Worm (Caenorhabditis elegans) whole organism, L4 larva: Measurements from ENCODE around the gene C13A2.7.
A peak's percentile ranks its signal among the peaks of the same experiment; 100 is the strongest.

Source experiments
- D1046.2 ChIP-seq: fragments of 200-800 bp; sonication (Bioruptor generic); IDR thresholded peaks from 2 replicates; pipeline ENCODE4 v1.3.6; 2022; ENCODE audit warnings: missing genetic modification characterization, missing compliant biosample characterization
- F44E2.7 ChIP-seq: fragments of 200-800 bp; sonication (Bioruptor generic); IDR thresholded peaks from 2 replicates; pipeline ENCODE4 v2.1.2; 2022; ENCODE audit warnings: missing genetic modification characterization, missing compliant biosample characterization
- F49E8.2 ChIP-seq: sonication (generic microtip); optimal IDR thresholded peaks from 2 replicates; lab custom pipeline; 2016; ENCODE audit warnings: missing compliant biosample characterization, mild to moderate bottlenecking, missing genetic modification characterization, borderline replicate concordance
- R02D3.7 ChIP-seq: fragments of 150-350 bp; sonication (generic microtip); optimal IDR thresholded peaks from 3 replicates; lab custom pipeline; 2014; ENCODE audit warnings: missing biosample characterization, missing genetic modification characterization
- T20F7.1 ChIP-seq: fragments of 200-800 bp; sonication (Bioruptor generic); optimal IDR thresholded peaks from 2 replicates; lab custom pipeline; 2018; ENCODE audit warnings: mild to moderate bottlenecking, missing genetic modification characterization, missing compliant biosample characterization
- Y105C5A.15 ChIP-seq: fragments of 200-800 bp; sonication (Bioruptor generic); IDR thresholded peaks from 2 replicates; pipeline ENCODE4 v1.3.6; 2022; ENCODE audit warnings: missing genetic modification characterization, missing compliant biosample characterization
- Y5F2A.4 ChIP-seq: fragments of 200-800 bp; sonication (Bioruptor generic); optimal IDR thresholded peaks from 2 replicates; lab custom pipeline; 2018; ENCODE audit warnings: mild to moderate bottlenecking, missing genetic modification characterization, missing compliant biosample characterization
- Y75B8A.6 ChIP-seq: fragments of 200-800 bp; sonication (Bioruptor generic); IDR thresholded peaks from 2 replicates; pipeline ENCODE4 v1.3.6; 2022; ENCODE audit warnings: missing genetic modification reagents, missing genetic modification characterization, missing compliant biosample characterization
- ZK337.2 ChIP-seq: fragments of 200-800 bp; sonication (Bioruptor generic); IDR thresholded peaks from 2 replicates; pipeline ENCODE4 v1.3.6; 2022; ENCODE audit warnings: missing genetic modification reagents, missing genetic modification characterization, missing compliant biosample characterization
- aly-2 ChIP-seq: sonication (generic microtip); optimal IDR thresholded peaks from 2 replicates; lab custom pipeline; 2018; ENCODE audit warnings: missing biosample characterization, missing genetic modification characterization
- arid-1 ChIP-seq: fragments of 200-800 bp; sonication (Bioruptor generic); conservative IDR thresholded peaks from 2 replicates; pipeline ENCODE4 v1.3.6; 2022; ENCODE audit warnings: missing genetic modification reagents, missing genetic modification characterization, missing compliant biosample characterization
- ceh-28 ChIP-seq: fragments of 150-350 bp; optimal IDR thresholded peaks from 2 replicates; lab custom pipeline; 2014; ENCODE audit warnings: missing biosample characterization, missing genetic modification reagents, missing genetic modification characterization
- ceh-62 ChIP-seq: sonication (generic microtip); optimal IDR thresholded peaks from 2 replicates; lab custom pipeline; 2017; ENCODE audit warnings: missing biosample characterization, missing genetic modification characterization
- ces-1 ChIP-seq: fragments of 150-350 bp; sonication (generic microtip); optimal IDR thresholded peaks from 4 replicates; lab custom pipeline; 2014; ENCODE audit warnings: missing biosample characterization, missing genetic modification reagents, missing genetic modification characterization
- ctbp-1 ChIP-seq: fragments of 200-800 bp; sonication (Bioruptor generic); IDR thresholded peaks from 2 replicates; pipeline ENCODE4 v1.3.6; 2022; ENCODE audit warnings: missing genetic modification reagents, missing genetic modification characterization, missing compliant biosample characterization
- daf-12 ChIP-seq: fragments of 150-350 bp; optimal IDR thresholded peaks from 2 replicates; lab custom pipeline; 2014; ENCODE audit warnings: missing biosample characterization, missing genetic modification reagents, missing genetic modification characterization
- daf-19 ChIP-seq: fragments of 200-800 bp; sonication (Bioruptor generic); conservative IDR thresholded peaks from 2 replicates; pipeline ENCODE4 v1.3.6; 2022; ENCODE audit warnings: missing genetic modification characterization, missing compliant biosample characterization
- dmd-6 ChIP-seq: fragments of 200-800 bp; sonication (Bioruptor generic); IDR thresholded peaks from 2 replicates; pipeline ENCODE4 v1.3.6; 2022; ENCODE audit warnings: missing genetic modification reagents, missing genetic modification characterization, missing compliant biosample characterization
- dmd-8 ChIP-seq: fragments of 200-800 bp; sonication (Bioruptor generic); IDR thresholded peaks from 2 replicates; pipeline ENCODE4 v1.3.6; 2022; ENCODE audit warnings: missing genetic modification characterization, missing compliant biosample characterization
- dmd-9 ChIP-seq: fragments of 200-800 bp; sonication (Bioruptor generic); IDR thresholded peaks from 2 replicates; pipeline ENCODE4 v1.3.6; 2022; ENCODE audit warnings: missing genetic modification reagents, missing genetic modification characterization, missing compliant biosample characterization
- dpl-1 ChIP-seq: fragments of 150-350 bp; optimal IDR thresholded peaks from 2 replicates; lab custom pipeline; 2014; ENCODE audit warnings: missing biosample characterization, missing genetic modification reagents, missing genetic modification characterization
- duxl-1 ChIP-seq: sonication (generic microtip); optimal IDR thresholded peaks from 2 replicates; lab custom pipeline; 2016; ENCODE audit warnings: mild to moderate bottlenecking, missing genetic modification characterization, moderate library complexity, missing compliant biosample characterization; ENCODE audit not compliant: poor library complexity
- dve-1 ChIP-seq: sonication (generic microtip); optimal IDR thresholded peaks from 2 replicates; lab custom pipeline; 2017; ENCODE audit warnings: antibody characterized with exemption, mild to moderate bottlenecking, missing genetic modification characterization, missing compliant biosample characterization; ENCODE audit not compliant: insufficient read depth
- gei-8 ChIP-seq: fragments of 200-800 bp; sonication (Bioruptor generic); optimal IDR thresholded peaks from 2 replicates; lab custom pipeline; 2018; ENCODE audit warnings: mild to moderate bottlenecking, missing genetic modification characterization, missing compliant biosample characterization
- hif-1 ChIP-seq, 2 experiments: sonication (generic microtip); optimal IDR thresholded peaks; 2 replicates each; lab custom pipeline; 2016 to 2017; ENCODE audit warnings: missing compliant biosample characterization in 2 of 2, missing genetic modification characterization in 2 of 2, missing genetic modification reagents in 2 of 2, missing genotype in 2 of 2, mild to moderate bottlenecking in 1 of 2
- hlh-11 ChIP-seq: fragments of 200-800 bp; sonication (Bioruptor generic); optimal IDR thresholded peaks from 2 replicates; lab custom pipeline; 2018; ENCODE audit warnings: mild to moderate bottlenecking, missing genetic modification characterization, missing compliant biosample characterization
- hlh-30 ChIP-seq: sonication (generic microtip); optimal IDR thresholded peaks from 2 replicates; lab custom pipeline; 2017; ENCODE audit warnings: antibody characterized with exemption, mild to moderate bottlenecking, missing genetic modification characterization, missing compliant biosample characterization; ENCODE audit not compliant: insufficient read depth
- lin-1 ChIP-seq: fragments of 200-800 bp; sonication (Bioruptor generic); IDR thresholded peaks from 2 replicates; pipeline ENCODE4 v1.3.6; 2022; ENCODE audit warnings: missing genetic modification reagents, missing genetic modification characterization, missing compliant biosample characterization
- lin-15B ChIP-seq: fragments of 150-350 bp; sonication (generic microtip); optimal IDR thresholded peaks from 3 replicates; lab custom pipeline; 2014; ENCODE audit warnings: missing biosample characterization, missing genetic modification characterization
- lin-29 ChIP-seq: fragments of 200-800 bp; sonication (Bioruptor generic); IDR thresholded peaks from 2 replicates; pipeline ENCODE4 v1.3.6; 2022; ENCODE audit warnings: missing genetic modification reagents, missing genetic modification characterization, missing compliant biosample characterization
- lir-3 ChIP-seq: sonication (generic microtip); optimal IDR thresholded peaks from 2 replicates; lab custom pipeline; 2016; ENCODE audit warnings: mild to moderate bottlenecking, missing genetic modification characterization, missing compliant biosample characterization
- mxl-2 ChIP-seq: fragments of 200-800 bp; sonication (Bioruptor generic); conservative IDR thresholded peaks from 2 replicates; pipeline ENCODE4 v1.3.6; 2022; ENCODE audit warnings: missing genetic modification reagents, missing genetic modification characterization, missing compliant biosample characterization
- mxl-3 ChIP-seq: fragments of 200-800 bp; sonication (Bioruptor generic); optimal IDR thresholded peaks from 2 replicates; lab custom pipeline; 2018; ENCODE audit warnings: mild to moderate bottlenecking, missing genetic modification characterization, missing compliant biosample characterization
- nhr-102 ChIP-seq: sonication (generic microtip); optimal IDR thresholded peaks from 2 replicates; lab custom pipeline; 2016; ENCODE audit warnings: mild to moderate bottlenecking, missing genetic modification characterization, moderate library complexity, missing compliant biosample characterization
- nhr-11 ChIP-seq: fragments of 150-350 bp; optimal IDR thresholded peaks from 2 replicates; lab custom pipeline; 2014; ENCODE audit warnings: missing biosample characterization, missing genetic modification characterization
- nhr-25 ChIP-seq: sonication (generic microtip); optimal IDR thresholded peaks from 2 replicates; lab custom pipeline; 2017; ENCODE audit warnings: missing genetic modification characterization, mild to moderate bottlenecking, missing compliant biosample characterization, antibody characterized with exemption, moderate library complexity, borderline replicate concordance; ENCODE audit not compliant: insufficient read depth
- nhr-41 ChIP-seq: fragments of 200-800 bp; sonication (Bioruptor generic); IDR thresholded peaks from 2 replicates; pipeline ENCODE4 v1.3.6; 2022; ENCODE audit warnings: missing genetic modification reagents, missing genetic modification characterization, missing compliant biosample characterization
- nhr-42 ChIP-seq: fragments of 200-800 bp; sonication (Bioruptor generic); IDR thresholded peaks from 2 replicates; pipeline ENCODE4 v1.3.6; 2022; ENCODE audit warnings: missing genetic modification characterization, missing compliant biosample characterization
- nhr-6 ChIP-seq: fragments of 150-350 bp; optimal IDR thresholded peaks from 2 replicates; lab custom pipeline; 2014; ENCODE audit warnings: missing biosample characterization, missing genetic modification characterization
- nhr-77 ChIP-seq: fragments of 150-350 bp; optimal IDR thresholded peaks from 2 replicates; lab custom pipeline; 2014; ENCODE audit warnings: missing biosample characterization, missing genetic modification characterization
- pqm-1 ChIP-seq: sonication (generic microtip); optimal IDR thresholded peaks from 2 replicates; lab custom pipeline; 2017; ENCODE audit warnings: missing biosample characterization, missing genetic modification characterization
- rbr-2 ChIP-seq: sonication (generic microtip); optimal IDR thresholded peaks from 2 replicates; lab custom pipeline; 2016; ENCODE audit warnings: missing genotype, missing genetic modification characterization, missing compliant biosample characterization
- sdz-12 ChIP-seq: fragments of 200-800 bp; sonication (Bioruptor generic); optimal IDR thresholded peaks from 2 replicates; lab custom pipeline; 2018; ENCODE audit warnings: mild to moderate bottlenecking, missing genetic modification characterization, missing compliant biosample characterization
- skn-1 ChIP-seq: fragments of 150-350 bp; optimal IDR thresholded peaks from 2 replicates; lab custom pipeline; 2014; ENCODE audit warnings: missing biosample characterization, missing genetic modification characterization
- snpc-4 ChIP-seq: fragments of 150-350 bp; optimal IDR thresholded peaks from 2 replicates; lab custom pipeline; 2014; ENCODE audit warnings: missing biosample characterization, missing genetic modification characterization
- spr-1 ChIP-seq: sonication (generic microtip); optimal IDR thresholded peaks from 2 replicates; lab custom pipeline; 2016; ENCODE audit warnings: mild to moderate bottlenecking, missing genetic modification characterization, missing compliant biosample characterization
- tag-97 ChIP-seq: fragments of 200-800 bp; sonication (Bioruptor generic); IDR thresholded peaks from 2 replicates; pipeline ENCODE4 v1.3.6; 2022; ENCODE audit warnings: missing genetic modification characterization, missing compliant biosample characterization
- tra-1 ChIP-seq: fragments of 200-800 bp; sonication (Bioruptor generic); IDR thresholded peaks from 2 replicates; pipeline ENCODE4 v1.3.6; 2022; ENCODE audit warnings: missing genetic modification reagents, missing genetic modification characterization, missing compliant biosample characterization
- vab-7 ChIP-seq: fragments of 200-800 bp; sonication (Bioruptor generic); IDR thresholded peaks from 2 replicates; pipeline ENCODE4 v1.3.6; 2022; ENCODE audit warnings: missing genetic modification reagents, missing genetic modification characterization, missing compliant biosample characterization
- zag-1 ChIP-seq: fragments of 150-350 bp; optimal IDR thresholded peaks from 2 replicates; lab custom pipeline; 2014; ENCODE audit warnings: missing biosample characterization, missing genetic modification characterization
- zip-11 ChIP-seq: fragments of 200-800 bp; sonication (Bioruptor generic); IDR thresholded peaks from 2 replicates; pipeline ENCODE4 v1.3.6; 2022; ENCODE audit warnings: missing genetic modification characterization, missing compliant biosample characterization
- ztf-11 ChIP-seq: fragments of 150-350 bp; optimal IDR thresholded peaks from 2 replicates; lab custom pipeline; 2014; ENCODE audit warnings: missing biosample characterization, missing genetic modification characterization

The C13A2.7 gene

ce11 chrV:7237133-7237532, 29.0 kb upstream of the C13A2.7 start, which contains the start of gene hyls-1:
TSS of gene hyls-1 (plus strand) at chrV:7237381.
- peak; percentile 66 for TF ChIP-seq duxl-1 (tag; lab: Kevin White, UChicago)
- no peak for TF ChIP-seq ces-1 (GFP tag; lab: Kevin White, UChicago)
- TF ChIP-seq nhr-25 (tag; lab: Kevin White, UChicago) = peak; percentile 69
- peak; percentile 50 for TF ChIP-seq hlh-11 (tag; lab: Kevin White, UChicago)
- no peak for TF ChIP-seq vab-7 (GFP tag; lab: Robert Waterston, UW)
- 0 out of 2 replicates have a peak, but pooled peaks have one; percentile 37 for TF ChIP-seq nhr-42 (GFP tag; lab: Robert Waterston, UW)
- no peak for TF ChIP-seq tra-1 (GFP tag; lab: Robert Waterston, UW)
- TF ChIP-seq D1046.2 (GFP tag; lab: Robert Waterston, UW) = no peak
- TF ChIP-seq tag-97 (GFP tag; lab: Robert Waterston, UW) = no peak
- no peak for TF ChIP-seq snpc-4 (tag; lab: Kevin White, UChicago)
- TF ChIP-seq nhr-41 = no peak
- TF ChIP-seq gei-8 (GFP tag; lab: Kevin White, UChicago) = no peak
- peak; percentile 70 for TF ChIP-seq nhr-102 (tag; lab: Kevin White, UChicago)
- no peak for TF ChIP-seq lin-1 (GFP tag; lab: Robert Waterston, UW)
- no peak for TF ChIP-seq pqm-1 (tag; lab: Kevin White, UChicago)
- TF ChIP-seq daf-12 (tag; lab: Kevin White, UChicago) = no peak
- TF ChIP-seq T20F7.1 (GFP tag; lab: Kevin White, UChicago) = no peak
- TF ChIP-seq lin-29 (GFP tag; lab: Robert Waterston, UW) = peak; percentile 67; the same call in 1 of the 2 replicates
- TF ChIP-seq nhr-11 (tag; lab: Kevin White, UChicago) = no peak
- TF ChIP-seq daf-19 = no peak
- TF ChIP-seq Y105C5A.15 = no peak
- no peak for TF ChIP-seq ctbp-1 (GFP tag; lab: Robert Waterston, UW)
- peak; percentile 93 for TF ChIP-seq dpl-1 (GFP tag; lab: Kevin White, UChicago)
- no peak for TF ChIP-seq aly-2
- TF ChIP-seq hlh-30 (tag; lab: Kevin White, UChicago) = peak; percentile 85
- no peak for TF ChIP-seq ceh-62
- no peak for TF ChIP-seq mxl-3 (GFP tag; lab: Kevin White, UChicago)
- peak; percentile 42; the same call in 1 of the 2 replicates for TF ChIP-seq arid-1 (GFP tag; lab: Robert Waterston, UW)
- no peak for TF ChIP-seq R02D3.7
- TF ChIP-seq mxl-2 (GFP tag; lab: Robert Waterston, UW) = no peak
- TF ChIP-seq nhr-6 (tag; lab: Kevin White, UChicago) = peak; percentile 84
- TF ChIP-seq Y5F2A.4 (GFP tag; lab: Kevin White, UChicago) = no peak
- TF ChIP-seq Y75B8A.6 (GFP tag; lab: Robert Waterston, UW) = no peak
- TF ChIP-seq ZK337.2 = no peak
- TF ChIP-seq hif-1 (tag; optimal IDR thresholded peaks at IDR 0.05; lab: Kevin White, UChicago) = peak in 1 of 2 experiments; percentile 84
- TF ChIP-seq dmd-6 (GFP tag; lab: Robert Waterston, UW) = peak; percentile 75
- no peak for TF ChIP-seq skn-1 (tag; lab: Kevin White, UChicago)
- TF ChIP-seq ceh-28 (tag; lab: Kevin White, UChicago) = no peak
- TF ChIP-seq lin-15B = peak; percentile 54
- peak; percentile 88 for TF ChIP-seq dve-1 (tag; lab: Kevin White, UChicago)
- TF ChIP-seq dmd-8 = no peak
- no peak for TF ChIP-seq zip-11 (GFP tag; lab: Robert Waterston, UW)
- TF ChIP-seq sdz-12 (GFP tag; lab: Kevin White, UChicago) = no peak
- TF ChIP-seq F49E8.2 (tag; lab: Kevin White, UChicago) = peak; percentile 44
- TF ChIP-seq nhr-77 (tag; lab: Kevin White, UChicago) = peak; percentile 71
- peak; percentile 58 for TF ChIP-seq spr-1 (tag; lab: Kevin White, UChicago)
- peak; percentile 81 for TF ChIP-seq rbr-2 (tag; lab: Kevin White, UChicago)
- TF ChIP-seq F44E2.7 = no peak
- no peak for TF ChIP-seq ztf-11
- TF ChIP-seq lir-3 (tag; lab: Kevin White, UChicago) = no peak
- no peak for TF ChIP-seq zag-1 (tag; lab: Kevin White, UChicago)
- TF ChIP-seq dmd-9 (GFP tag; lab: Robert Waterston, UW) = no peak
